Worm (Caenorhabditis elegans): ENCODE results near the gene C16B8.3.

Gene C16B8.3

ce11 chrX:3968209-3968960 lies at the start of gene C16B8.3:
TSS of gene C16B8.3 (minus strand) at chrX:3968634.
- TF ChIP-seq let-607 (tag; optimal IDR thresholded peaks at IDR 0.05) (peak in 1 of 2 experiments; percentile 32), cebp-1 (GFP tag; IDR thresholded peaks at IDR 0.05) (no peak), cebp-1 (tag; optimal IDR thresholded peaks at IDR 0.05) (peak; percentile 57), madf-3 (GFP tag; IDR thresholded peaks at IDR 0.05) (0 out of 2 replicates have a peak, but pooled peaks have one; percentile 48), ekl-4 (GFP tag; IDR thresholded peaks at IDR 0.05) (0 out of 2 replicates have a peak, but pooled peaks have one; percentile 44), zfh-2 (GFP tag; conservative IDR thresholded peaks at IDR 0.05) (peak; percentile 58), Y56A3A.18 (GFP tag; IDR thresholded peaks at IDR 0.05) (0 out of 2 replicates have a peak, but pooled peaks have one; percentile 14), sea-2 (GFP tag; IDR thresholded peaks at IDR 0.05) (no peak), dpff-1 (tag; optimal IDR thresholded peaks at IDR 0.05) (no peak), F23B12.7 (tag; optimal IDR thresholded peaks at IDR 0.05; ENCODE audit: insufficient read depth) (peak; percentile 62), ztf-28 (GFP tag; IDR thresholded peaks at IDR 0.05) (no peak), pbrm-1 (GFP tag; IDR thresholded peaks at IDR 0.05) (0 out of 2 replicates have a peak, but pooled peaks have one; percentile 9), nfyb-1 (GFP tag; IDR thresholded peaks at IDR 0.05) (peak; percentile 42; the same call in 1 of the 2 replicates), repo-1 (tag; optimal IDR thresholded peaks at IDR 0.05) (peak; percentile 6), akir-1 (GFP tag; optimal IDR thresholded peaks at IDR 0.05) (no peak), Y53G8AR.9 (GFP tag; conservative IDR thresholded peaks at IDR 0.05) (0 out of 2 replicates have a peak, but pooled peaks have one; percentile 45), nhr-80 (tag; optimal IDR thresholded peaks at IDR 0.05) (peak; percentile 69), dpl-1 (GFP tag; optimal IDR thresholded peaks at IDR 0.05) (no peak), lin-26 (GFP tag; IDR thresholded peaks at IDR 0.05) (0 out of 2 replicates have a peak, but pooled peaks have one; percentile 19)

ce11 chrX:4017576-4018309 lies 49.3 kb upstream of the C16B8.3 start:
- TF ChIP-seq mcd-1 (GFP tag; IDR thresholded peaks at IDR 0.05) (no peak), ama-1 (optimal IDR thresholded peaks at IDR 0.05) (no peak), ama-1 (GFP tag; optimal IDR thresholded peaks at IDR 0.05) (no peak), hmg-1.2 (GFP tag; IDR thresholded peaks at IDR 0.05) (0 out of 2 replicates have a peak, but pooled peaks have one; percentile 11), F37B4.10 (GFP tag; IDR thresholded peaks at IDR 0.05) (no peak), zfh-2 (GFP tag; conservative IDR thresholded peaks at IDR 0.05) (peak; percentile 66), nfyb-1 (GFP tag; IDR thresholded peaks at IDR 0.05) (0 out of 2 replicates have a peak, but pooled peaks have one; percentile 18), hmg-20 (GFP tag; IDR thresholded peaks at IDR 0.05) (no peak)

- TF ChIP-seq mel-28 (tag; optimal IDR thresholded peaks at IDR 0.05; ENCODE audit: borderline replicate concordance) (no peak), mcd-1 (GFP tag; IDR thresholded peaks at IDR 0.05) (peak; percentile 50), ZK185.1 (tag; optimal IDR thresholded peaks at IDR 0.05; ENCODE audit: poor library complexity, severe bottlenecking) (peak; percentile 47), zfh-2 (GFP tag; conservative IDR thresholded peaks at IDR 0.05) (peak; percentile 83), ceh-27 (GFP tag; optimal IDR thresholded peaks at IDR 0.05) (peak; percentile 34), lin-40 (tag; optimal IDR thresholded peaks at IDR 0.05) (peak; percentile 43), K11D2.4 (GFP tag; IDR thresholded peaks at IDR 0.05) (peak; percentile 36; the same call in 1 of the 2 replicates), bed-2 (GFP tag; IDR thresholded peaks at IDR 0.05) (no peak), somi-1 (GFP tag; optimal IDR thresholded peaks at IDR 0.05) (peak; percentile 8), hmg-1.2 (GFP tag; IDR thresholded peaks at IDR 0.05) (peak; percentile 53; the same call in 1 of the 2 replicates), B0261.1 (tag; optimal IDR thresholded peaks at IDR 0.05) (no peak), atf-7 (tag; optimal IDR thresholded peaks at IDR 0.05) (no peak), egrh-3 (GFP tag; IDR thresholded peaks at IDR 0.05) (peak; percentile 47; the same call in 1 of the 2 replicates), nhr-80 (tag; optimal IDR thresholded peaks at IDR 0.05) (peak; percentile 85), ets-4 (GFP tag; optimal IDR thresholded peaks at IDR 0.05) (no peak), cebp-1 (GFP tag; IDR thresholded peaks at IDR 0.05) (no peak), cebp-1 (tag; optimal IDR thresholded peaks at IDR 0.05) (peak; percentile 67), Y53G8AR.9 (GFP tag; conservative IDR thresholded peaks at IDR 0.05) (no peak), dox-1 (GFP tag; IDR thresholded peaks at IDR 0.05) (peak; percentile 39; the same call in 1 of the 2 replicates), Y56A3A.18 (GFP tag; IDR thresholded peaks at IDR 0.05) (no peak), snpc-4 (GFP tag; optimal IDR thresholded peaks at IDR 0.05) (no peak), snpc-4 (tag; optimal IDR thresholded peaks at IDR 0.05) (peak in 2 of 4 experiments; percentile 10 to 16), ztf-28 (GFP tag; IDR thresholded peaks at IDR 0.05) (no peak), pbrm-1 (GFP tag; IDR thresholded peaks at IDR 0.05) (0 out of 2 replicates have a peak, but pooled peaks have one; percentile 33), F10E7.11 (tag; optimal IDR thresholded peaks at IDR 0.05) (no peak), attf-5 (GFP tag; optimal IDR thresholded peaks at IDR 0.05) (peak; percentile 41)
Observed at ce11 chrX:4016113-4016512, 47.7 kb upstream of the C16B8.3 start, which contains the start of gene hrg-1. TSS of gene hrg-1 (minus strand) at chrX:4016221.

Data from whole organism, young adult.